Fruit fly (Drosophila melanogaster) whole organism, wandering third instar larva: ENCODE results near the gene CG18628.
A peak's percentile ranks its signal among the peaks of the same experiment; 100 is the strongest.

Experiments
- Abd-B ChIP-seq: fragments of >200 bp; optimal IDR thresholded peaks from 2 replicates; lab custom pipeline; 2017; ENCODE audit warnings: missing biosample characterization, missing genetic modification characterization
- CG32264 ChIP-seq: fragments of 200-800 bp; sonication (Bioruptor generic); optimal IDR thresholded peaks from 2 replicates; lab custom pipeline; 2016; ENCODE audit warnings: missing biosample characterization, missing genetic modification characterization
- CG9705 ChIP-seq: fragments of 200-800 bp; sonication (Bioruptor generic); optimal IDR thresholded peaks from 2 replicates; lab custom pipeline; 2018; ENCODE audit warnings: missing biosample characterization, mild to moderate bottlenecking, missing genetic modification characterization
- CrebA ChIP-seq: fragments of 200-800 bp; sonication (Bioruptor generic); optimal IDR thresholded peaks from 2 replicates; lab custom pipeline; 2016; ENCODE audit warnings: missing biosample characterization, mild to moderate bottlenecking, missing genetic modification characterization, borderline replicate concordance
- Dfd ChIP-seq: fragments of >200 bp; optimal IDR thresholded peaks from 2 replicates; lab custom pipeline; 2017; ENCODE audit warnings: missing biosample characterization, missing genetic modification characterization
- Dif ChIP-seq: fragments of 200-275, 200-300 bp; sonication (Bioruptor generic); optimal IDR thresholded peaks from 2 replicates; lab custom pipeline; 2018; ENCODE audit warnings: missing biosample characterization, missing genetic modification characterization; ENCODE audit not compliant: partially characterized antibody
- GATAd ChIP-seq: sonication (Bioruptor generic); optimal IDR thresholded peaks from 2 replicates; lab custom pipeline; 2016; ENCODE audit warnings: missing biosample characterization, missing genetic modification characterization
- HLH106 ChIP-seq: fragments of 200-800 bp; optimal IDR thresholded peaks from 3 replicates; lab custom pipeline; 2019; ENCODE audit warnings: missing biosample characterization, mild to moderate bottlenecking, missing genetic modification characterization, moderate library complexity
- Hnf4 ChIP-seq: fragments of 200-800 bp; sonication (Bioruptor generic); optimal IDR thresholded peaks from 2 replicates; lab custom pipeline; 2016; ENCODE audit warnings: missing biosample characterization, mild to moderate bottlenecking, missing genetic modification characterization
- Hr78 ChIP-seq: fragments of >200 bp; optimal IDR thresholded peaks from 2 replicates; lab custom pipeline; 2017; ENCODE audit warnings: missing biosample characterization, missing genetic modification characterization
- Hr83 ChIP-seq: fragments of 200-300 bp; sonication (Bioruptor generic); optimal IDR thresholded peaks from 2 replicates; lab custom pipeline; 2016; ENCODE audit warnings: missing biosample characterization, mild to moderate bottlenecking, missing genetic modification characterization, moderate library complexity; ENCODE audit not compliant: poor library complexity, severe bottlenecking
- Jra ChIP-seq: sonication (Bioruptor generic); optimal IDR thresholded peaks from 2 replicates; lab custom pipeline; 2016; ENCODE audit warnings: missing biosample characterization, missing genetic modification characterization
- Mio ChIP-seq: sonication (Bioruptor generic); optimal IDR thresholded peaks from 2 replicates; lab custom pipeline; 2016; ENCODE audit warnings: missing biosample characterization, missing genetic modification characterization
- Myc ChIP-seq: fragments of >200 bp; optimal IDR thresholded peaks from 2 replicates; lab custom pipeline; 2017
- N ChIP-seq: fragments of >200 bp; optimal IDR thresholded peaks from 2 replicates; lab custom pipeline; 2018; ENCODE audit warnings: missing biosample characterization, missing external identifiers, missing genetic modification characterization
- OdsH ChIP-seq: fragments of 200-800 bp; sonication (Bioruptor generic); optimal IDR thresholded peaks from 2 replicates; lab custom pipeline; 2016; ENCODE audit warnings: missing biosample characterization, mild to moderate bottlenecking, missing genetic modification characterization
- Rel ChIP-seq, 2 experiments: fragments of 200-800 bp; sonication (Bioruptor generic) in 1 of 2; optimal IDR thresholded peaks; 2 replicates in 1 of 2; 3 replicates in 1 of 2; lab custom pipeline; 2016 to 2019; ENCODE audit warnings: mild to moderate bottlenecking in 2 of 2, missing biosample characterization in 2 of 2, missing genetic modification characterization in 2 of 2, moderate library complexity in 1 of 2
- Sp1 ChIP-seq: fragments of 200-800 bp; sonication (Bioruptor generic); optimal IDR thresholded peaks from 3 replicates; lab custom pipeline; 2019; ENCODE audit warnings: missing biosample characterization, mild to moderate bottlenecking, missing genetic modification characterization, moderate library complexity
- Vsx2 ChIP-seq: fragments of 200-300, 225-300 bp; sonication (Bioruptor generic); optimal IDR thresholded peaks from 2 replicates; lab custom pipeline; 2018; ENCODE audit warnings: missing biosample characterization, missing genetic modification characterization; ENCODE audit not compliant: partially characterized antibody
- br ChIP-seq: fragments of 200-800 bp; sonication (Bioruptor generic); optimal IDR thresholded peaks from 2 replicates; lab custom pipeline; 2016; ENCODE audit warnings: missing biosample characterization, missing genetic modification characterization
- brk ChIP-seq: fragments of 200-800 bp; sonication (Bioruptor generic); optimal IDR thresholded peaks from 2 replicates; lab custom pipeline; 2016; ENCODE audit warnings: missing biosample characterization, mild to moderate bottlenecking, missing genetic modification characterization
- dl ChIP-seq, 2 experiments: fragments of 175-275, 200-275 bp in 1 of 2; fragments of 200-275 bp in 1 of 2; sonication (Bioruptor generic); optimal IDR thresholded peaks; lab custom pipeline; 2018; ENCODE audit warnings: mild to moderate bottlenecking in 2 of 2, missing biosample characterization in 2 of 2, missing genetic modification characterization in 2 of 2, moderate library complexity in 2 of 2; ENCODE audit not compliant: partially characterized antibody in 2 of 2, insufficient read depth in 1 of 2
- dmrt93B ChIP-seq: fragments of 200-800 bp; sonication (Bioruptor generic); optimal IDR thresholded peaks from 2 replicates; lab custom pipeline; 2018; ENCODE audit warnings: missing biosample characterization, mild to moderate bottlenecking, missing genetic modification characterization
- dsf ChIP-seq: sonication (Bioruptor generic); optimal IDR thresholded peaks from 2 replicates; lab custom pipeline; 2016; ENCODE audit warnings: missing biosample characterization, missing genetic modification characterization, borderline replicate concordance
- ey ChIP-seq: fragments of 200-800 bp; sonication (Bioruptor generic); optimal IDR thresholded peaks from 2 replicates; lab custom pipeline; 2016; ENCODE audit warnings: missing biosample characterization, missing genetic modification characterization
- fru ChIP-seq: fragments of 200-800 bp; sonication (Bioruptor generic); optimal IDR thresholded peaks from 3 replicates; lab custom pipeline; 2016; ENCODE audit warnings: missing biosample characterization, mild to moderate bottlenecking, missing genetic modification characterization
- h ChIP-seq: fragments of 200-800 bp; sonication (Bioruptor generic); optimal IDR thresholded peaks from 3 replicates; lab custom pipeline; 2016; ENCODE audit warnings: missing biosample characterization, mild to moderate bottlenecking, missing genetic modification characterization
- jim ChIP-seq: fragments of 175-275, 200-325 bp; sonication (Bioruptor generic); optimal IDR thresholded peaks from 2 replicates; lab custom pipeline; 2016; ENCODE audit warnings: missing biosample characterization, mild to moderate bottlenecking, missing genetic modification characterization
- lola ChIP-seq: fragments of >200 bp; optimal IDR thresholded peaks from 2 replicates; lab custom pipeline; 2017; ENCODE audit warnings: missing biosample characterization, missing genetic modification characterization
- pan ChIP-seq: fragments of >200 bp; optimal IDR thresholded peaks from 2 replicates; lab custom pipeline; 2017
- psq ChIP-seq: fragments of 200-800 bp; sonication (Bioruptor generic); optimal IDR thresholded peaks from 3 replicates; lab custom pipeline; 2017; ENCODE audit warnings: missing biosample characterization, mild to moderate bottlenecking, missing genetic modification characterization, moderate library complexity
- rgr ChIP-seq: fragments of 200-800 bp; sonication (Bioruptor generic); optimal IDR thresholded peaks from 3 replicates; lab custom pipeline; 2016; ENCODE audit warnings: missing biosample characterization, mild to moderate bottlenecking, missing genetic modification characterization
- sage ChIP-seq: fragments of 200-800 bp; sonication (Bioruptor generic); optimal IDR thresholded peaks from 2 replicates; lab custom pipeline; 2016; ENCODE audit warnings: missing biosample characterization, mild to moderate bottlenecking, missing genetic modification characterization
- sv ChIP-seq: fragments of 200-800 bp; sonication (Bioruptor generic); optimal IDR thresholded peaks from 3 replicates; lab custom pipeline; 2016; ENCODE audit warnings: missing biosample characterization, missing genetic modification characterization
- usp ChIP-seq: fragments of >200 bp; optimal IDR thresholded peaks from 2 replicates; lab custom pipeline; 2017; ENCODE audit warnings: missing biosample characterization, missing genetic modification characterization
- woc ChIP-seq: sonication (Bioruptor generic); optimal IDR thresholded peaks from 2 replicates; lab custom pipeline; 2016; ENCODE audit warnings: missing biosample characterization, mild to moderate bottlenecking, missing genetic modification characterization

Gene CG18628

dm6 chr3L:10674940-10675339 lies 35.4 kb downstream of the CG18628 start:
- TF ChIP-seq Vsx2 (GFP tag; lab: Kevin White, UChicago): no peak
- no peak for TF ChIP-seq brk (GFP tag; lab: Kevin White, UChicago)
- no peak for TF ChIP-seq psq
- no peak for TF ChIP-seq lola (GFP tag; lab: Kevin White, UChicago)
- no peak for TF ChIP-seq woc (GFP tag; lab: Kevin White, UChicago)
- no peak for TF ChIP-seq pan
- TF ChIP-seq, all 38 proteins: peak for 0

dm6 chr3L:10675635-10676393 lies 36.3 kb downstream of the CG18628 start:
- TF ChIP-seq Rel (GFP tag; optimal IDR thresholded peaks at IDR 0.05; lab: Kevin White, UChicago): peak; percentile 53
- TF ChIP-seq Rel (tag; optimal IDR thresholded peaks at IDR 0.05; lab: Kevin White, UChicago): peak; percentile 45
- no peak for TF ChIP-seq Hr83 (GFP tag; lab: Kevin White, UChicago)
- TF ChIP-seq brk (GFP tag; lab: Kevin White, UChicago): peak; percentile 49
- TF ChIP-seq woc (GFP tag; lab: Kevin White, UChicago): no peak
- TF ChIP-seq Sp1: peak; percentile 74
- TF ChIP-seq dmrt93B (GFP tag; lab: Kevin White, UChicago): no peak
- no peak for TF ChIP-seq fru (GFP tag; lab: Kevin White, UChicago)
- TF ChIP-seq Hr78 (GFP tag; lab: Kevin White, UChicago): no peak
- no peak for TF ChIP-seq Mio (GFP tag; lab: Kevin White, UChicago)
- TF ChIP-seq sv (GFP tag; lab: Kevin White, UChicago): no peak
- TF ChIP-seq Vsx2 (GFP tag; lab: Kevin White, UChicago): no peak
- no peak for TF ChIP-seq usp (GFP tag; lab: Kevin White, UChicago)
- TF ChIP-seq Dif (GFP tag; lab: Kevin White, UChicago): no peak
- TF ChIP-seq Hnf4 (GFP tag; lab: Kevin White, UChicago): no peak
- no peak for TF ChIP-seq N
- TF ChIP-seq jim (GFP tag; lab: Kevin White, UChicago): peak; percentile 49
- TF ChIP-seq sage (GFP tag; lab: Kevin White, UChicago): peak; percentile 64
- peak; percentile 5 for TF ChIP-seq HLH106 (tag; lab: Kevin White, UChicago)
- TF ChIP-seq psq: peak; percentile 23
- TF ChIP-seq br: no peak
- peak; percentile 14 for TF ChIP-seq rgr (GFP tag; lab: Kevin White, UChicago)
- TF ChIP-seq pan: no peak
- TF ChIP-seq Dfd (GFP tag; lab: Kevin White, UChicago): no peak
- no peak for TF ChIP-seq Jra (GFP tag; lab: Kevin White, UChicago)

- TF ChIP-seq dsf (GFP tag; lab: Kevin White, UChicago) (no peak), pan (no peak), h (no peak), Hr83 (GFP tag; lab: Kevin White, UChicago) (no peak), Rel (GFP tag; optimal IDR thresholded peaks at IDR 0.05; lab: Kevin White, UChicago) (no peak), Rel (tag; optimal IDR thresholded peaks at IDR 0.05; lab: Kevin White, UChicago) (peak; percentile 7), Sp1 (no peak), Vsx2 (GFP tag; lab: Kevin White, UChicago) (no peak), psq (peak; percentile 66), Dfd (GFP tag; lab: Kevin White, UChicago) (no peak)
Measured at dm6 chr3L:10677816-10678215, 38.3 kb downstream of the CG18628 start.

dm6 chr3L:10678545-10679067 lies 39.1 kb downstream of the CG18628 start:
- peak; percentile 86 for TF ChIP-seq OdsH
- TF ChIP-seq Abd-B (GFP tag; lab: Kevin White, UChicago): no peak
- peak; percentile 85 for TF ChIP-seq sv (GFP tag; lab: Kevin White, UChicago)
- no peak for TF ChIP-seq lola (GFP tag; lab: Kevin White, UChicago)
- TF ChIP-seq Dfd (GFP tag; lab: Kevin White, UChicago): peak; percentile 74
- TF ChIP-seq rgr (GFP tag; lab: Kevin White, UChicago): peak; percentile 81
- TF ChIP-seq dsf (GFP tag; lab: Kevin White, UChicago): no peak
- peak; percentile 82 for TF ChIP-seq psq
- no peak for TF ChIP-seq pan
- no peak for TF ChIP-seq Myc (lab: Kevin White, UChicago)
- TF ChIP-seq N: no peak
- no peak for TF ChIP-seq Hr83 (GFP tag; lab: Kevin White, UChicago)
- TF ChIP-seq GATAd (GFP tag; lab: Kevin White, UChicago): no peak
- TF ChIP-seq sage (GFP tag; lab: Kevin White, UChicago): no peak
- TF ChIP-seq CG32264 (GFP tag; lab: Kevin White, UChicago): peak; percentile 65
- TF ChIP-seq Hnf4 (GFP tag; lab: Kevin White, UChicago): peak; percentile 74
- peak; percentile 82 for TF ChIP-seq Jra (GFP tag; lab: Kevin White, UChicago)
- TF ChIP-seq dmrt93B (GFP tag; lab: Kevin White, UChicago): peak; percentile 71
- TF ChIP-seq Hr78 (GFP tag; lab: Kevin White, UChicago): no peak
- peak; percentile 94 for TF ChIP-seq fru (GFP tag; lab: Kevin White, UChicago)
- no peak for TF ChIP-seq Dif (GFP tag; lab: Kevin White, UChicago)
- peak; percentile 16 for TF ChIP-seq Rel (GFP tag; optimal IDR thresholded peaks at IDR 0.05; lab: Kevin White, UChicago)
- peak; percentile 53 for TF ChIP-seq Rel (tag; optimal IDR thresholded peaks at IDR 0.05; lab: Kevin White, UChicago)
- TF ChIP-seq ey: peak; percentile 86
- peak; percentile 84 for TF ChIP-seq woc (GFP tag; lab: Kevin White, UChicago)
- TF ChIP-seq CG9705: peak; percentile 66
- TF ChIP-seq Mio (GFP tag; lab: Kevin White, UChicago): peak; percentile 68
- peak; percentile 92 for TF ChIP-seq Sp1
- TF ChIP-seq dl (GFP tag; optimal IDR thresholded peaks at IDR 0.05; lab: Kevin White, UChicago; ENCODE audit: insufficient read depth in 1 of 2, partially characterized antibody in 2 of 2): no peak
- TF ChIP-seq CrebA (GFP tag; lab: Kevin White, UChicago): peak; percentile 51
- peak; percentile 96 for TF ChIP-seq br
